Fruit fly (Drosophila melanogaster) Kc167 (cell line): Measurements from ENCODE around the gene neur.

Source experiments
- h ChIP-seq: fragments of >200 bp; optimal IDR thresholded peaks from 3 replicates; lab custom pipeline; 2018; ENCODE audit warnings: missing external identifiers
- insv ChIP-seq: fragments of >200 bp; optimal IDR thresholded peaks from 3 replicates; lab custom pipeline; 2018; ENCODE audit warnings: missing external identifiers
- psq ChIP-seq: fragments of >200 bp; optimal IDR thresholded peaks from 2 replicates; lab custom pipeline; 2017; ENCODE audit warnings: missing external identifiers
- ttk ChIP-seq: sonication (Bioruptor generic); optimal IDR thresholded peaks from 2 replicates; lab custom pipeline; 2017; ENCODE audit warnings: missing external identifiers

DNA sequence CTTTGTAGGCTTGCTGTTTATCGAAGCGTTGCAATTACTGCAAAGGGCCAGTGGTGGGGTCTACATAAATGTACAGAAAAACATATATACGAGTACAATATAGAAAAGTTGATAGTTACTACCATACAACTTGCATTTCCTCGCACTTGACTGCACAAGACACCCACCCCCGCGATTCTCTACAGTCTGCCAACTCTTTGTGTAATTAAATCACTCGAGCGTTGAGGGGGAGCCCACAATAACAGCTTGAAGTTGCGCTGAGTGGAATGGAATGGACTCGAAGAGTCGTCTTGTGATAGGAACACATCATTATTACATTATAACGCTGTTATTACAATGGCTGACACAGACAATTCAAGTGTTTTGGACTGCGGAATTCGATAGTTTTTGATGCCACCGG is 9.9 kb downstream of the neur start:
- TF ChIP-seq h (no peak), insv (lab: Kevin White, UChicago) (no peak), ttk (lab: Kevin White, UChicago) (no peak), psq (lab: Kevin White, UChicago) (no peak)
